Fruit fly (Drosophila melanogaster) Kc167 (cell line): ENCODE measurements around the gene CG42394.

Experiments
- Myc ChIP-seq: fragments of >200 bp; optimal IDR thresholded peaks from 2 replicates; lab custom pipeline; 2017; ENCODE audit warnings: missing external identifiers
- Sin3A ChIP-seq: fragments of >200 bp; optimal IDR thresholded peaks from 2 replicates; lab custom pipeline; 2018; ENCODE audit warnings: missing external identifiers
- h ChIP-seq: fragments of >200 bp; optimal IDR thresholded peaks from 3 replicates; lab custom pipeline; 2018; ENCODE audit warnings: missing external identifiers
- insv ChIP-seq: fragments of >200 bp; optimal IDR thresholded peaks from 3 replicates; lab custom pipeline; 2018; ENCODE audit warnings: missing external identifiers
- psq ChIP-seq: fragments of >200 bp; optimal IDR thresholded peaks from 2 replicates; lab custom pipeline; 2017; ENCODE audit warnings: missing external identifiers
- ttk ChIP-seq: sonication (Bioruptor generic); optimal IDR thresholded peaks from 2 replicates; lab custom pipeline; 2017; ENCODE audit warnings: missing external identifiers

- TF ChIP-seq psq = no peak
- no peak for TF ChIP-seq insv
- TF ChIP-seq h (lab: Kevin White, UChicago) = no peak
- TF ChIP-seq ttk (lab: Kevin White, UChicago) = no peak
- no peak for TF ChIP-seq Myc (lab: Kevin White, UChicago)
- TF ChIP-seq Sin3A (lab: Kevin White, UChicago) = no peak
Observed at dm6 chr3R:10879219-10879618, 29.6 kb downstream of the CG42394 start, which contains the start of gene CG14695.
